Fruit fly (Drosophila melanogaster) whole organism, embryonic: ENCODE data around the gene CG9426.

ENCODE experiments used
- B-H2 ChIP-seq: fragments of 200-800 bp; sonication (Bioruptor generic); optimal IDR thresholded peaks from 2 replicates; lab custom pipeline; 2018; ENCODE audit warnings: missing biosample characterization, mild to moderate bottlenecking, missing genetic modification characterization
- CG10267 ChIP-seq: fragments of 200-800 bp; sonication (Bioruptor generic); optimal IDR thresholded peaks from 2 replicates; lab custom pipeline; 2018; ENCODE audit warnings: missing biosample characterization, mild to moderate bottlenecking, missing genetic modification characterization, moderate library complexity
- CG11247 ChIP-seq: fragments of 200-800 bp; sonication (Bioruptor generic); IDR thresholded peaks from 2 replicates; pipeline ENCODE4 v1.3.6; 2022; ENCODE audit warnings: missing biosample characterization, missing genetic modification characterization
- CG12155 ChIP-seq: fragments of 200-800 bp; sonication (Bioruptor generic); optimal IDR thresholded peaks from 3 replicates; lab custom pipeline; 2016; ENCODE audit warnings: missing biosample characterization, missing genetic modification characterization
- CG12744 ChIP-seq: fragments of 200-800 bp; sonication (Bioruptor generic); optimal IDR thresholded peaks from 2 replicates; lab custom pipeline; 2016; ENCODE audit warnings: missing biosample characterization, missing genetic modification characterization
- CG15073 ChIP-seq: fragments of 200-800 bp; sonication (Bioruptor generic); optimal IDR thresholded peaks from 2 replicates; lab custom pipeline; 2016; ENCODE audit warnings: missing biosample characterization, missing genetic modification characterization
- CG15479 ChIP-seq: fragments of 200-800 bp; sonication (Bioruptor generic); optimal IDR thresholded peaks from 3 replicates; lab custom pipeline; 2019; ENCODE audit warnings: missing biosample characterization, mild to moderate bottlenecking, missing genetic modification characterization, moderate library complexity
- CG15601 ChIP-seq: fragments of 200-800 bp; sonication (Bioruptor generic); optimal IDR thresholded peaks from 3 replicates; lab custom pipeline; 2019; ENCODE audit warnings: missing biosample characterization, mild to moderate bottlenecking, missing genetic modification characterization, moderate library complexity
- CG1603 ChIP-seq: fragments of 200-800 bp; sonication (Bioruptor generic); optimal IDR thresholded peaks from 2 replicates; lab custom pipeline; 2019; ENCODE audit warnings: missing biosample characterization, mild to moderate bottlenecking, missing genetic modification characterization, moderate library complexity
- CG17802 ChIP-seq: fragments of 200-800 bp; sonication (Bioruptor generic); optimal IDR thresholded peaks from 2 replicates; lab custom pipeline; 2018; ENCODE audit warnings: missing biosample characterization, mild to moderate bottlenecking, missing genetic modification characterization, moderate library complexity
- CG18011 ChIP-seq: fragments of 200-800 bp; sonication (Bioruptor generic); optimal IDR thresholded peaks from 2 replicates; lab custom pipeline; 2017; ENCODE audit warnings: missing biosample characterization, missing genetic modification characterization, mild to moderate bottlenecking, moderate library complexity, missing genotype
- CG31441 ChIP-seq: fragments of 200-800 bp; sonication (Bioruptor generic); IDR thresholded peaks from 2 replicates; pipeline ENCODE4 v1.3.6; 2022; ENCODE audit warnings: missing biosample characterization, missing genetic modification characterization
- CG3281 ChIP-seq: fragments of 200-800 bp; sonication (Bioruptor generic); optimal IDR thresholded peaks from 3 replicates; lab custom pipeline; 2017; ENCODE audit warnings: missing biosample characterization, mild to moderate bottlenecking, missing genetic modification characterization
- CG4282 ChIP-seq: fragments of 200-800 bp; sonication (Bioruptor generic); optimal IDR thresholded peaks from 2 replicates; lab custom pipeline; 2016; ENCODE audit warnings: missing biosample characterization, missing genetic modification characterization
- CG4360 ChIP-seq: fragments of 200-800 bp; sonication (Bioruptor generic); IDR thresholded peaks from 2 replicates; pipeline ENCODE4 v1.3.6; 2022; ENCODE audit warnings: missing biosample characterization, missing genetic modification characterization
- CG6272 ChIP-seq: fragments of 200-800 bp; sonication (Bioruptor generic); IDR thresholded peaks from 2 replicates; pipeline ENCODE4 v1.3.6; 2022; ENCODE audit warnings: missing biosample characterization, missing genetic modification characterization
- CG7839 ChIP-seq: fragments of 200-800 bp; sonication (Bioruptor generic); optimal IDR thresholded peaks from 3 replicates; lab custom pipeline; 2018; ENCODE audit warnings: missing biosample characterization, mild to moderate bottlenecking, missing genetic modification characterization, moderate library complexity
- CG8359 ChIP-seq: fragments of 200-800 bp; sonication (Bioruptor generic); optimal IDR thresholded peaks from 2 replicates; lab custom pipeline; 2017; ENCODE audit warnings: missing biosample characterization, mild to moderate bottlenecking, missing genetic modification characterization, borderline replicate concordance
- CHES-1-like ChIP-seq: fragments of 200-800 bp; sonication (Bioruptor generic); optimal IDR thresholded peaks from 2 replicates; lab custom pipeline; 2016; ENCODE audit warnings: missing biosample characterization, missing genetic modification characterization
- Chrac-16 ChIP-seq: fragments of 200-800 bp; sonication (Bioruptor generic); optimal IDR thresholded peaks from 3 replicates; lab custom pipeline; 2016; ENCODE audit warnings: missing biosample characterization, missing genetic modification characterization
- D19B ChIP-seq: fragments of 200-800 bp; sonication (Bioruptor generic); optimal IDR thresholded peaks from 2 replicates; lab custom pipeline; 2017; ENCODE audit warnings: missing biosample characterization, mild to moderate bottlenecking, missing genetic modification characterization
- Dll ChIP-seq: fragments of 200-800 bp; sonication (Bioruptor generic); IDR thresholded peaks from 4 replicates; pipeline ENCODE4 v1.3.6; 2022; ENCODE audit warnings: missing biosample characterization, missing genetic modification characterization; ENCODE audit not compliant: partially characterized antibody
- Doc3 ChIP-seq: fragments of 200-800 bp; sonication (Bioruptor generic); IDR thresholded peaks from 3 replicates; pipeline ENCODE4 v1.3.6; 2022; ENCODE audit warnings: missing biosample characterization, missing genetic modification characterization; ENCODE audit not compliant: partially characterized antibody
- Ets97D ChIP-seq: fragments of 200-800 bp; sonication (Bioruptor generic); optimal IDR thresholded peaks from 3 replicates; lab custom pipeline; 2016; ENCODE audit warnings: missing biosample characterization, missing genetic modification characterization
- Hmr ChIP-seq: fragments of 200-800 bp; sonication (Bioruptor generic); optimal IDR thresholded peaks from 3 replicates; lab custom pipeline; 2017; ENCODE audit warnings: mild to moderate bottlenecking, missing biosample characterization, missing genetic modification reagents, missing genetic modification characterization
- MBD-R2 ChIP-seq: fragments of 200-800 bp; sonication (Bioruptor generic); IDR thresholded peaks from 2 replicates; pipeline ENCODE4 v1.3.6; 2022; ENCODE audit warnings: missing biosample characterization, missing genetic modification characterization
- Neu2 ChIP-seq: fragments of 200-800 bp; sonication (Bioruptor generic); optimal IDR thresholded peaks from 3 replicates; lab custom pipeline; 2016; ENCODE audit warnings: missing biosample characterization, missing genetic modification characterization, borderline replicate concordance
- Nf-YC ChIP-seq: fragments of 200-800 bp; optimal IDR thresholded peaks from 3 replicates; lab custom pipeline; 2019; ENCODE audit warnings: missing biosample characterization, mild to moderate bottlenecking, missing genetic modification characterization, moderate library complexity
- Ptx1 ChIP-seq: fragments of 200-800 bp; sonication (Bioruptor generic); IDR thresholded peaks from 2 replicates; pipeline ENCODE4 v1.3.6; 2022; ENCODE audit warnings: missing biosample characterization, missing genetic modification characterization
- Sin3A ChIP-seq: fragments of >200 bp; optimal IDR thresholded peaks from 2 replicates; lab custom pipeline; 2018
- Sry-δ ChIP-seq: fragments of 200-800 bp; sonication (Bioruptor generic); optimal IDR thresholded peaks from 2 replicates; lab custom pipeline; 2016; ENCODE audit warnings: missing biosample characterization, missing genetic modification characterization
- YL-1 ChIP-seq: fragments of 200-800 bp; sonication (Bioruptor generic); optimal IDR thresholded peaks from 3 replicates; lab custom pipeline; 2017; ENCODE audit warnings: missing biosample characterization, mild to moderate bottlenecking, missing genetic modification characterization
- br ChIP-seq: fragments of >200 bp; optimal IDR thresholded peaks from 2 replicates; lab custom pipeline; 2017
- cg ChIP-seq: fragments of 200-800 bp; sonication (Bioruptor generic); optimal IDR thresholded peaks from 3 replicates; lab custom pipeline; 2019; ENCODE audit warnings: missing biosample characterization, mild to moderate bottlenecking, missing genetic modification characterization, moderate library complexity
- gsb-n ChIP-seq: fragments of 200-800 bp; sonication (Bioruptor generic); optimal IDR thresholded peaks from 3 replicates; lab custom pipeline; 2018; ENCODE audit warnings: missing biosample characterization, mild to moderate bottlenecking, missing genetic modification characterization
- her ChIP-seq: fragments of 200-800 bp; sonication (Bioruptor generic); optimal IDR thresholded peaks from 2 replicates; lab custom pipeline; 2016; ENCODE audit warnings: missing biosample characterization, missing genetic modification characterization
- knrl ChIP-seq: fragments of 200-800 bp; sonication (Bioruptor generic); IDR thresholded peaks from 3 replicates; pipeline ENCODE4 v1.3.6; 2022; ENCODE audit warnings: missing biosample characterization, missing genetic modification characterization; ENCODE audit not compliant: partially characterized antibody
- lab ChIP-seq: fragments of 200-800 bp; sonication (Bioruptor generic); optimal IDR thresholded peaks from 3 replicates; lab custom pipeline; 2017; ENCODE audit warnings: missing biosample characterization, missing genetic modification characterization, mild to moderate bottlenecking, moderate library complexity, missing genetic modification reagents
- lilli ChIP-seq: fragments of 200-800 bp; sonication (Bioruptor generic); optimal IDR thresholded peaks from 3 replicates; lab custom pipeline; 2016; ENCODE audit warnings: missing biosample characterization, missing genetic modification characterization
- nerfin-2 ChIP-seq: fragments of 200-800 bp; sonication (Bioruptor generic); IDR thresholded peaks from 2 replicates; pipeline ENCODE4 v1.3.6; 2022; ENCODE audit warnings: missing biosample characterization, missing genetic modification characterization; ENCODE audit not compliant: partially characterized antibody
- pho ChIP-seq: fragments of 200-800 bp; sonication (Bioruptor generic); optimal IDR thresholded peaks from 2 replicates; lab custom pipeline; 2016; ENCODE audit warnings: missing biosample characterization, missing genetic modification characterization
- pzg ChIP-seq: fragments of 200-800 bp; sonication (Bioruptor generic); optimal IDR thresholded peaks from 3 replicates; lab custom pipeline; 2018; ENCODE audit warnings: missing biosample characterization, mild to moderate bottlenecking, missing genetic modification characterization, moderate library complexity
- sr ChIP-seq: fragments of 200-800 bp; sonication (Bioruptor generic); IDR thresholded peaks from 3 replicates; pipeline ENCODE4 v1.3.6; 2022; ENCODE audit warnings: missing biosample characterization, missing genetic modification characterization
- stwl ChIP-seq: fragments of 200-800 bp; sonication (Bioruptor generic); optimal IDR thresholded peaks from 3 replicates; lab custom pipeline; 2018; ENCODE audit warnings: missing biosample characterization, mild to moderate bottlenecking, missing genetic modification characterization, moderate library complexity
- tup ChIP-seq: fragments of 200-800 bp; sonication (Bioruptor generic); optimal IDR thresholded peaks from 2 replicates; lab custom pipeline; 2016; ENCODE audit warnings: missing biosample characterization, mild to moderate bottlenecking, missing genetic modification characterization, moderate library complexity
- tx ChIP-seq: fragments of 200-800 bp; sonication (Bioruptor generic); optimal IDR thresholded peaks from 2 replicates; lab custom pipeline; 2016; ENCODE audit warnings: missing biosample characterization, missing genetic modification characterization
- vvl ChIP-seq: fragments of 200-800 bp; sonication (Bioruptor generic); IDR thresholded peaks from 2 replicates; pipeline ENCODE4 v1.3.6; 2022; ENCODE audit warnings: missing biosample characterization, missing genetic modification characterization
- zen2 ChIP-seq: fragments of 200-800 bp; sonication (Bioruptor generic); IDR thresholded peaks from 3 replicates; pipeline ENCODE4 v1.3.6; 2022; ENCODE audit warnings: missing biosample characterization, missing genetic modification characterization; ENCODE audit not compliant: partially characterized antibody
- zfh2 ChIP-seq: fragments of 200-800 bp; sonication (Bioruptor generic); optimal IDR thresholded peaks from 2 replicates; lab custom pipeline; 2016; ENCODE audit warnings: missing biosample characterization, missing genetic modification characterization

CG9426 gene

dm6 chr2L:13219281-13220092, at the start of gene CG9426, which contains the start of gene mRF1 (continued):
- TF ChIP-seq vvl (GFP tag; lab: Robert Waterston, UW) (peak; percentile 63), sr (GFP tag; lab: Robert Waterston, UW) (peak; percentile 18; the same call in 1 of the 3 replicates), CG10267 (tag; lab: Kevin White, UChicago) (peak; percentile 77), CG12155 (peak; percentile 17), CG3281 (GFP tag; lab: Kevin White, UChicago) (peak; percentile 13), CG15073 (no peak), MBD-R2 (peak; percentile 83), CG17802 (tag; lab: Kevin White, UChicago) (no peak), Ptx1 (GFP tag; lab: Robert Waterston, UW) (no peak), Chrac-16 (GFP tag; lab: Kevin White, UChicago) (no peak), knrl (peak; percentile 96), Sry-δ (GFP tag; lab: Kevin White, UChicago) (peak; percentile 96), D19B (GFP tag; lab: Kevin White, UChicago) (no peak), tup (GFP tag; lab: Kevin White, UChicago) (no peak), YL-1 (peak; percentile 93), lilli (GFP tag; lab: Kevin White, UChicago) (peak; percentile 62), zen2 (GFP tag; lab: Robert Waterston, UW) (peak; percentile 95), her (GFP tag; lab: Kevin White, UChicago) (peak; percentile 22), CHES-1-like (GFP tag; lab: Kevin White, UChicago) (peak; percentile 31), CG15601 (peak; percentile 48), pho (GFP tag; lab: Kevin White, UChicago) (peak; percentile 30), Doc3 (GFP tag; lab: Robert Waterston, UW) (peak; percentile 93), CG31441 (peak; percentile 21; the same call in 1 of the 2 replicates), CG11247 (GFP tag; lab: Robert Waterston, UW) (no peak), lab (GFP tag; lab: Kevin White, UChicago) (no peak), zfh2 (peak; percentile 20), CG12744 (peak; percentile 14), tx (peak; percentile 10), CG4360 (GFP tag; lab: Robert Waterston, UW) (peak; percentile 97), br (lab: Kevin White, UChicago) (no peak), nerfin-2 (GFP tag; lab: Robert Waterston, UW) (peak; percentile 98), cg (GFP tag; lab: Kevin White, UChicago) (peak; percentile 53), CG8359 (GFP tag; lab: Kevin White, UChicago) (no peak), Neu2 (GFP tag; lab: Kevin White, UChicago) (peak; percentile 21), CG7839 (tag; lab: Kevin White, UChicago) (peak; percentile 7), stwl (peak; percentile 73), B-H2 (GFP tag; lab: Kevin White, UChicago) (peak; percentile 12), Sin3A (lab: Kevin White, UChicago) (peak; percentile 59), Dll (GFP tag; lab: Robert Waterston, UW) (peak; percentile 94), Hmr (peak; percentile 3), CG18011 (peak; percentile 13), CG1603 (tag; lab: Kevin White, UChicago) (peak; percentile 54), CG6272 (peak; percentile 45; the same call in 1 of the 2 replicates), Ets97D (GFP tag; lab: Kevin White, UChicago) (peak; percentile 63), gsb-n (no peak), CG4282 (GFP tag; lab: Kevin White, UChicago) (no peak), pzg (GFP tag; lab: Kevin White, UChicago) (peak; percentile 81), CG15479 (GFP tag; lab: Kevin White, UChicago) (peak; percentile 16), Nf-YC (tag; lab: Kevin White, UChicago) (peak; percentile 90)
